Worm (Caenorhabditis elegans): ENCODE data around the gene F44F4.10.
"Not testable (repeated sequence)": the region's sequence is repeated elsewhere in the genome, so short reads cannot be mapped to it uniquely, and the experiment has no call there.

The F44F4.10 gene

DNA sequence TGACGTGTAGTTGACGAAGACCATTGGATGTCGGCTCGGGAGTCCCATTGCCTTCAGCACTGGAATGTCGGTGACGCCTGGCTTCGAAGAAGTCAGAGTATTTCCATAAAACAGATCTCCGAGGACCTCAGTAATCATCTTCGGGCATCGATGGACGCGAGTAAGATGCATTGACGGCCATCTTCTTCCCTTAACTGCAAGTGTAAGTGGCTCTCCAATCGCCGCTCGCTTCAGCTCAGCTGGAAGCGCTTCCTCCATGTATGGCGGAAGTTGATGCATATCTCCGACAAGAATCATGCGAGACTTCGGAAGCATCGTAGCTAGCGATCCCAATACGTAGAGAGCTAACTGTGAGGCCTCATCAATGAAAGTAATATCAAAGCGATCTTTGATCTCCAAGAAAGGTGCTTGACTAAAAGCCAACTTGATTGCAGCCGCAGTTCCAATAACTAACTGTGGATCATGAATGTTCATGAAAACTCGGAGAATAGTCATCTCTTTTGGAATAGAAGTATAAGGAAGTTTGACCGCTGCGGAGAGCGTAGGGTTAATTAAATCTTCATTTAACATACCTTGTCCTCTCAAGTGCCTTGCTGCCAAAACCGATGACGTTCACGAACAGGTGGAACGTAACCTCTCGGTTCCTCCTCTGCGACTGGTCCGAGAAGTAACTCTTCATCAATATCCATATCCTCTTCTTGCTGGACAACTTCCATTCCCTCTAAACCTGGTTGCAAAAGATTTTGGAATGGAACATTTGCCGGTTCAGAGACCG lies 17.1 kb upstream of the F44F4.10 start:
- TF ChIP-seq unc-62 (GFP tag; optimal IDR thresholded peaks at IDR 0.05): no peak

DNA sequence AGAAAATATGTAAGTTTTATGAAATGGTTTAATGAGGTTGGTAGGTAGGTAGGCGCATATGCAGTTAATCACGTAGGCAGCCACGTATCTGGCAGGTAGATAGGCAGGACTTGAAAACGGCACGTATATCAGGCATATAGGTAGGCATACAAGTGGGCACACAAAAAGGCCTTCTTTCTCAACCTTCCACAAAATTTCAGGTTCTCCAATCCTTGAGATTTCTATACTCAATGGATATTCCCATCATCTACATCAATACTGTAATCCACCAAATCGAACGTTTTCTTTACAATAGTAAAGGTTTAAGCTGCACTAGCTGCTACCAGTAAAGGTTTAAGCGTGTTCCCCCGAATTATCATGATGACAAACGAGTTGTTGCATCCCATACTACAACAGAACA lies 15.2 kb upstream of the F44F4.10 start:
- no peak for TF ChIP-seq unc-62 (GFP tag; optimal IDR thresholded peaks at IDR 0.05)

DNA sequence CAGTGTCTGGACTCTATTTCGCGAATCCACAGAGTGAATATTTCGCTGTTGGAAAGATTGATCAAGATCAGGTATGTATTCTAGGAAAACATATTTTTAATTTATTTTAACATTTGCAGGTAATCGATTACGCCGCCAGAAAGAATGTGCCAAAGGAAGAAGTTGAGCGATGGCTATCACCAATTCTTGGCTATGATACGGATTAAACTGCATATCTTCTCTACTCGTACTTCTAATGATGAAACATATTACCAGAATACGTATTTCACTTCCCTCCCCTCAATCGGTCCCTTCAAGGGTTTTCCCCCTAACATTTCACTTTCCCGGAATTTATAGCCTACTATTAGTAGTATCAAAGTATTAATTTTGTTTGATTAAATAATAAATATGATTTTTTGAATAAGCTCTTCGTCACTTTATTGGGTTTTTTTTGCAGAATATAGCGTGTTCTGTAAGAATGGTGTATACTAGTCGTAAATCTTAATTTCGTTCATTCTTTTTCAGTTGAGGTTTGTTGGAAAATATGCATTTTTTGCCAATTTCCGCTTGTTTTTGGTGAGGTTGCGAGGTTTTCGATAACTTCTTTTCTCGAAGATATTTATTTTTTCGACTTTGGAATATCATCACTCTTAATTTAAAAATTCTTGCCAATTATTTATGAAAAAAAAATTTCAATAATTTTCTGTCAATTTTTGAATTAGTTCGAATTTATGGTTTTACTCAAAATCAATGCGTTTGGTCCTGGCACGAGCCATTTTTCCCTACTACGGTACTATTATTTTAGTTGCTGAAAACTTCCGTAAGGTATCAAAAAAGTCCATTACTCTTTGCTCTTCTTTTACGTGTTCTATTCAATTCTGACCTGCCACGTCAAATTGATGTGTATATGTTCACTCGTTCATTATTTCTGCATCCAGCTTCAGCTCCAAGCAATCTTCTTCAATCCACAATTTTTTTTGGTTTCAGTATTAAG lies 13.9 kb upstream of the F44F4.10 start:
- TF ChIP-seq unc-62 (GFP tag; optimal IDR thresholded peaks at IDR 0.05): no peak

DNA sequence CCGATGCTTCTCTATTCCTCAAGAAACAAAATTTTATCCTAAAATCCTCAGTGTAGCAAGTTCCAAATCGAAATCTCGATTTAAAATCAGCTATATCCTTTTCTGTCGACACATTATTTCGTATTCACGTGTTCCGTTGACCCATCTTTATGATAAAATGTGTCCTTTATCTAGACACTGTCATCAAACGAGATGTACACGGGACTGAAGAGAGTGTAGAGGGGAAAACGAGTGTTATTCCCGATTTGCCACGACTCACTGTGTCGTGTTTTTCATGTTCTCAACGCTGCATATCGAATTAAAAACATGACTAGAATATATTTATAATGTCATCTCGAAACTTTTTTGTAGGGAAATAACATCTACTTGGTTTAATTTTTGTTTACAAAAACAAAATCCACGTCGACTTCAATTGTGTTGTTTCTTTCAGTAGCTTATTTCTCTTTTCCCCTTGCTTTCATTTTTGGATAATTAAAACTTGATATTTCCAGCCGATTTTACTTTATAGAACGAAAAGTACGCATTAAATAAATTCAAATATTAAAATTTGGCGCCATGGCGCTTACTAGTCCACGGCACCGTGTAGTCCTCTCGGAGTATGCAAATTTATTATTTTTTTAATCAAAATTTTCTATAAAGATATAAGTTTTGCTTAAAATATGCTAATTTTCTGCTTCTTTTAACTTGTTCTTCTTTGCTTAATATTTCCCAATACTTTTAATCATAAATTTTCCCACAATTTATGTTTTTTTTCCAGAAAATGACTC lies 8.9 kb upstream of the F44F4.10 start, which contains the start of gene metr-1:
Gene metr-1, plus strand, starts transcription at position 758 of the 767 bp plus-strand sequence.
- TF ChIP-seq unc-62 (GFP tag; optimal IDR thresholded peaks at IDR 0.05): no peak

DNA sequence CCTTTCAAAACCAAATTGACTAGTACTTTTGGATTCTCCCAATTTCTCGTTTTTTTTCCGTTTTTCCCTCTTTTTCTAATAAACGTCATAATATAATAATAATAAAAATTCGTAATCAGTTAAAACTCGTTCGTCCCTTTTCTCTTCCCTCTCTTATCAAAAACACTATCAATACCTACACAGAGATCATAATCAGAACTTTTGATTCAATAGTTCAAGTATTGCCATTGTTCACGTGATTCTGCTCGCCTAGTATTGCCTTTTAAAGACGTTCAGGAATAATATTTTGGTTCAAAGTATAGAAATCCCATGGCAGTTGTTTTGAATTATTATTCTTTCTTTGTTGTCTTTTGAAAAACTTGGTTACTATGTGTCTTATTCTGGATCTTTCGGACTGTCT lies 7.6 kb upstream of the F44F4.10 start:
- TF ChIP-seq unc-62 (GFP tag; optimal IDR thresholded peaks at IDR 0.05): no peak

DNA sequence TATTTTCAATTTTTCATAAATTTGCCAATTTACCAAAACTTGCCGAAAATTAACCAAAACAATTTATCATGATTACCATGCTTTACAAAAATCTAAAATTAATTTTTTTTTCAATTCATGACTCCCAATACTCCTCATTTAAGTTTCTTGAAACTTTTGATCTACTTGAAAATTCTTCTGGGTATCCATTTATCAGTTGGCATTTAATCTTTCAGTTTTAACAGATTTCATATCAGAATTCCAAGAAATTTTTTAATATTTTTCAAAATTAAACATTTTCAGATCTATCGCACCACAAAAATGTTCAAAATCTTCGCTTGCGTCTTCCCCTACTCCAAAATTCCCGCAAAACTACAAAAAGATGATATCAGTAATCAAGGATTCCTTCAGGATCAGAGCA lies 6.9 kb upstream of the F44F4.10 start, which contains the start of gene Y19D2B.2:
Gene Y19D2B.2, plus strand, starts transcription at position 301 of the 400 bp plus-strand sequence.
- TF ChIP-seq unc-62 (GFP tag; optimal IDR thresholded peaks at IDR 0.05): no peak

DNA sequence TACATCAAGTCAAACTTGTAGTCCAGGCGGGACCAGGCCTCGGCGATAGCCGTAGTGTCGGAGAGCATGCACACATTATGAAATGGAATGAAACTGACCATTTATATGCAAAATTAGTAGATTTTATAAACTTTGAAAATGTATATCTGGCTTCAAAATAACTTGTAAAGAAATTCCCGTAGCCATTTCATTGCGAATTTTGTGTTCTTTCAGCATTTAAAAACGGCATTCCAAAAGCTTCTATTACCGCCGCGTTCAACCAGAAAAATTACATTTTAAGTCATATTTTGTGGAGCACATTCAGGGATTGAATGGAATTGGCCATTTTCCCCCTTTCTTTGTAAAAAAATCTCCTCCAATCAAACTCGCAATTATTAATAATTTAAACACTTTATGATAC lies 5.8 kb upstream of the F44F4.10 start, which contains the start of gene Y19D2B.1:
Gene Y19D2B.1, minus strand, starts transcription at position 101 of the 400 bp plus-strand sequence.
- TF ChIP-seq unc-62 (GFP tag; optimal IDR thresholded peaks at IDR 0.05): not testable (repeated sequence)

DNA sequence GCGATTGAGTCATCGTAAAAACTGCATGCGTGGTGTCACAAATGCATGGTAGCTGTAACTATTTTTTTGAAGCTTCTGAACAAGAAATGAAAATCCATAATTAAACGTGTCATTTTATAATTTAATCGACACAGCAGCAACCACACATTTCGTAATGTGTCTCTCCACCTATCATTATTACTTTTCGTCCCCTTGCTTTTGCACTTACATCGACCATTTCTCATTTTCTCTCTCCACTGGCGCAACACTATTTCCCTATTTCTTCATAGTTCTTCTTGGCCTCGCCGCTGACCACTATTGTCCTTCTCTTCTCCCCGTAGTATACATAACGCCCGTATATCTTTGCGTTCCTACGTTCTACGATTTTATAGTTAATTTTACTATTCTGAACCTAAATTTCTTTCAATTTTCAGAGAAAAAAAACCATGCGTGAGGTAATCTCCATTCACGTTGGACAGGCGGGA lies 1.3 kb upstream of the F44F4.10 start, which contains the start of gene tba-4:
Gene tba-4, plus strand, starts transcription at position 414 of the 464 bp plus-strand sequence.
- TF ChIP-seq unc-62 (GFP tag; optimal IDR thresholded peaks at IDR 0.05): no peak

DNA sequence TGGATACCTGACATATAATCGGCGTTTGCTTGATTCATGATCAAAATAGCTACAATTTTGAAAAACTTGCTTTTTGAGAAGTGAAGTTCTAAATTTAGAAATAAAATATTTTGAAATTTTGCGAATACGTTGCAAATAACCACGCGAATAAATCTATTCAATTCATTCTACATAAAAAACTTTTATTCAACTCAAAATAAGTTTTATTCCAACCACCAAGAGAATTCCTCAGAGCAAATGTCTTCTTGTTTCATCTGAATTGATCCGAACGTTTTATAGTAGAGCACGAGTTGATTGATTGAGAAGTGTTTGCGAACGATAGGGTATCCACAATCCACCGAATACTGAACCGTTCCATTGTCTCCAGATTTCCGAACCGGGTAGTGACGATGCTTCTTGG lies 1.3 kb downstream of the F44F4.10 start, which contains the start of gene F44F4.9:
Gene F44F4.9, minus strand, starts transcription at position 101 of the 400 bp plus-strand sequence.
- TF ChIP-seq unc-62 (GFP tag; optimal IDR thresholded peaks at IDR 0.05): no peak

DNA sequence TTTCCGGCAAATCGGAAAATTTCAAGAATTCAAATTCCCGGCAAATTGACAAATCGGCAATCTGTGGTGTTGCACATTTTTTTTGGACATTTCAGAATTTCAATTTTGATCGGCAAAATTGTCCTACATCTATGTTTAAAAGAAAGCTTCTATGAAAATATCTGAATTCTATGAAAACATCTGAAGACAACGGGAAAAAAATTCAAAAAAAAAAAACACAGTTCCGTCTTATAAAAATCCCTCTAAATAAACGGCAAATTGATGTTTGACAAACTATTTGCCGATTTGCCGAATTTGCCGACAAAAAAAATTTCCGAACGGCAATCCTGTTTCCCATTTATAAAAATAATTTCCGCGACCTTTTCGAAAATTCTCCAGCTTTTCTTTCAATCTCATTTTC lies 2.7 kb downstream of the F44F4.10 start, which contains the start of gene F44F4.15:
Gene F44F4.15, plus strand, starts transcription at position 301 of the 400 bp plus-strand sequence.
- no peak for TF ChIP-seq unc-62 (GFP tag; optimal IDR thresholded peaks at IDR 0.05)

DNA sequence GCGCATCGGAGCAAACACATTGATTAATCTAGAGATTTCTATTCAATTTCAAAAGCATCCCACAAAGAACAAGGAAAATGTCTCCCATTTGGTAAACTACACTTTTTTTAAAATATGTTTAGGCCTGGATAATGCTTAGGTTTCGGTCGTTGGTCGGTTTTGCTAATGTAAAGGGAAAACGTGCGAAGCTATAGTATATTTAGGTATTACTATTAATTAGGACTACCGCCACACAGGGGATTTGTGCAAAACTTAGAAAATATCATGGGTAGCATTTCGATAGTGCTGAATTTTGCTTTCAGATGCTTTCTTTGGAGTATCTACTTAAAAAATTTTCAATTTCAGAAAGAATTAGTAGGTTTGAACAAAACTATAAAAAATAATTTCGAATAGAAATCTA lies 4.1 kb downstream of the F44F4.10 start:
- no peak for TF ChIP-seq unc-62 (GFP tag; optimal IDR thresholded peaks at IDR 0.05)

DNA sequence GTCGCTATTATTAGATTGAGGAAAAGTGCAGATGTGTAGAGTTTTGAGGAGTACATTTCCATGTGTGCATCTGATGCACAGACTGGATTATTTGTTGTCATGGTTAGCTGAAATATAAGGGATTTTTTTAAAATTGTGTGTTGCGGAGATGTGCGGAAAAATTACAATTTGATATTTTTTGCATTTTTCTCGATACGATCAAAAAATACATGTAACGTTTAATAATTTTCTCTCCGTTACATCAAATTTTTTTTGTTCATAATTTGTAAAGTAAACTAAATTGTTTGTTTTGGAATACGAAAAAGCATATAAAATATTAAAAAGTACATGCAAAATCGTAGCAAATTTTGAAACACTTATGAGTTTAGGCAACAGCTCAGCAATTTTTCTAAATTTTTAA lies 6.9 kb downstream of the F44F4.10 start, which contains the start of gene sra-11:
Gene sra-11, minus strand, starts transcription at position 101 of the 400 bp plus-strand sequence.
- no peak for TF ChIP-seq unc-62 (GFP tag; optimal IDR thresholded peaks at IDR 0.05)

DNA sequence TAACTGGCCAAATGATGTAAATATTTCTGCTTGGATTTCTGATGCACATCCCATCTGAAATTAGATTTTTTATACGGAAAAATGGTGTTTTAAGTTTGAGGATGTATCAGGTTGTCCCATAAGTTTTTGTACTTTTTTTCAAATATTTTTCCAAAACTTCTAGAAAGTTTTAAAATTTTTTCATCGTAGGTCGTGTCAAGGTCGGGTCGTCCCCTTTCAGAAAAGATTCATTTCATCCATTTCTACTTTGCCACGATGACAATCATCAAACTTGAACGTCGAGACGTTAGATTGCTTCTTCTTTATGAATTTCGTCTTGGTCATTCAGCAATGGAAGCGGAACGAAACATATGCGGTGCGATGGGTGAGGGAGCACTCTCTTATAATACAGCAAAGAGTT lies 12.7 kb downstream of the F44F4.10 start, which contains the start of gene sra-12:
Gene sra-12, minus strand, starts transcription at position 101 of the 400 bp plus-strand sequence.
- TF ChIP-seq unc-62 (GFP tag; optimal IDR thresholded peaks at IDR 0.05): not testable (repeated sequence)

DNA sequence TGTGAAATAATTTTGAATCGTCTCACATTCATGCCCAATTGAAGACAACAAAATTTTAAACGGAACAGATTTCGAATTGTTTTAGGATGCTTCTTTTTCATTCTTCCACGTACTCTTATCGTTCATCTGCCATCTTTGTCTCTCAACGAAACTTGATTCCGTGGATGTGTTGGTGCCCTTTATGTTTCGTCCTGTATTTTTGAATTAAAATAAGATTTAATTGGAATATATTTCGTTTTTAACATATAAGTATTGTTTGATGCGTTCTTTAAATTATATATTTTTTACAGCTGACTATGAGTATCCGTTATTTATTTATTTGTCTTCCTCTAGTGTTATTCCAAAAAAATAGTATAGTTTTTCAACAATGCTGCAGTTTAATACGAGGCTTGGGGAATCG lies 15.0 kb downstream of the F44F4.10 start, which contains the start of gene gly-1:
Gene gly-1, minus strand, starts transcription at position 101 of the 400 bp plus-strand sequence.
- no peak for TF ChIP-seq unc-62 (GFP tag; optimal IDR thresholded peaks at IDR 0.05)

DNA sequence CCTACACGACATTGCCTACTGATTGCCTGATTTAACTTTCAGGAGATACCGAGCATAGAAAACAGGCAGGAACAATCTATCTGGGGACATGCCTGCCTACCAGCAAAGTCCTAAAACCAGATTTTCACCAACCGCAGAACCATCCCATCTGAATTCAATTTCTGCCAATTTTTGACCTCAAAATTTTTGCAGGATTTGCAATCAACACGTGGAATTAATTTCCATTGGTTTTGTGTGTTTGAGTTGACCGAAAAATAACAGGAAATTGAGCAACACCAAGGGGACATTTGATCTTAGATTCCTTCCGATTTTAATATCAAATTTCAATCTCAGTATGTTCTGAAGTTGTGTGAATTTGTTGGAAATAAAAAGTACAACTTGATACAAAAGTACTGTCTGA lies 18.1 kb downstream of the F44F4.10 start:
- TF ChIP-seq unc-62 (GFP tag; optimal IDR thresholded peaks at IDR 0.05): no peak
